Fruit fly (Drosophila melanogaster): ENCODE data around the gene Megf8.
A peak's percentile ranks its signal among the peaks of the same experiment; 100 is the strongest.

DNA sequence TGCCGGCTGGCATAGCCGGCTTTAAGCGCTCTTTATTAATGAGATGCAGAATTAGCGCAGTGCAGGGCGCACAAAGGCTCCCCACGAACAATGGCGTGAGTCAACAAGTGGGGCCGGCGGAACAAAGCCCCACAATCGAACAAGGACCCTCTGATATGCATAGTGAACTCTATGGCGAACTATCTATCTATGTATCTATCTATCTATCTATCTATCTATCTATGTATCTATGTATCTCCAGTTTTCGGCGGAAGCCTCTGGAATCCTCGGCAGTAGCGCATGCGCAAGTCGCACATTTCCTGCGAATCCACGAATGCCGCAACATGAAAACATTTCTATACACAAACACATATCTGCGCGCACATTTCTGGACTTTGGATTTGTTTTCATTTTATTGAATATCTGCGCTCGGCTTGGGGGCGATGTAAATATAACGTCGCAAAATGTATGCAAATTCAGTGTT lies 42.7 kb upstream of the Megf8 start:
- TF ChIP-seq fd59A (GFP tag; optimal IDR thresholded peaks at IDR 0.05) (peak; percentile 82), svp (GFP tag) (peak; percentile 99), ss (GFP tag; optimal IDR thresholded peaks at IDR 0.05) (peak; percentile 96 to 99), CG11902 (GFP tag; optimal IDR thresholded peaks at IDR 0.05) (peak; percentile 83), CG6792 (GFP tag; optimal IDR thresholded peaks at IDR 0.05) (peak; percentile 87), Eip93F (GFP tag; optimal IDR thresholded peaks at IDR 0.05) (peak; percentile 68), Lpt (GFP tag; optimal IDR thresholded peaks at IDR 0.05) (peak; percentile 88)

All from whole organism, prepupa.